Worm (Caenorhabditis elegans) whole organism, L4 larva: ENCODE results near the gene ser-7.

Source experiments
- D1046.2 ChIP-seq: fragments of 200-800 bp; sonication (Bioruptor generic); IDR thresholded peaks from 2 replicates; pipeline ENCODE4 v1.3.6; 2022; ENCODE audit warnings: missing genetic modification characterization, missing compliant biosample characterization
- F26F4.8 ChIP-seq: fragments of 200-800 bp; sonication (Bioruptor generic); conservative IDR thresholded peaks from 2 replicates; pipeline ENCODE4 v1.3.6; 2022; ENCODE audit warnings: missing genetic modification characterization, missing compliant biosample characterization
- T26A8.4 ChIP-seq: fragments of 200-800 bp; sonication (Bioruptor generic); IDR thresholded peaks from 2 replicates; pipeline ENCODE4 v1.3.6; 2022; ENCODE audit warnings: missing genetic modification characterization, missing compliant biosample characterization
- ZK337.2 ChIP-seq: fragments of 200-800 bp; sonication (Bioruptor generic); IDR thresholded peaks from 2 replicates; pipeline ENCODE4 v1.3.6; 2022; ENCODE audit warnings: missing genetic modification reagents, missing genetic modification characterization, missing compliant biosample characterization
- aha-1 ChIP-seq: fragments of 150-350 bp; peaks from one replicate; lab custom pipeline; 2014; ENCODE audit warnings: missing biosample characterization, missing genetic modification characterization
- ces-1 ChIP-seq: fragments of 150-350 bp; sonication (generic microtip); optimal IDR thresholded peaks from 4 replicates; lab custom pipeline; 2014; ENCODE audit warnings: missing biosample characterization, missing genetic modification reagents, missing genetic modification characterization
- ctbp-1 ChIP-seq: fragments of 200-800 bp; sonication (Bioruptor generic); IDR thresholded peaks from 2 replicates; pipeline ENCODE4 v1.3.6; 2022; ENCODE audit warnings: missing genetic modification reagents, missing genetic modification characterization, missing compliant biosample characterization
- daf-16 ChIP-seq, 3 experiments: sonication (generic microtip); optimal IDR thresholded peaks; 2 replicates each; lab custom pipeline; 2016 to 2017; ENCODE audit warnings: missing genetic modification characterization in 3 of 3, missing genetic modification reagents in 3 of 3, mild to moderate bottlenecking in 2 of 3, missing compliant biosample characterization in 2 of 3, missing biosample characterization in 1 of 3, moderate library complexity in 1 of 3
- daf-8 ChIP-seq: fragments of 200-800 bp; sonication (Bioruptor generic); IDR thresholded peaks from 2 replicates; pipeline ENCODE4 v1.3.6; 2022; ENCODE audit warnings: missing genetic modification characterization, missing compliant biosample characterization
- dmd-9 ChIP-seq: fragments of 200-800 bp; sonication (Bioruptor generic); IDR thresholded peaks from 2 replicates; pipeline ENCODE4 v1.3.6; 2022; ENCODE audit warnings: missing genetic modification reagents, missing genetic modification characterization, missing compliant biosample characterization
- dve-1 ChIP-seq: sonication (generic microtip); optimal IDR thresholded peaks from 2 replicates; lab custom pipeline; 2017; ENCODE audit warnings: antibody characterized with exemption, mild to moderate bottlenecking, missing genetic modification characterization, missing compliant biosample characterization; ENCODE audit not compliant: insufficient read depth
- egl-43 ChIP-seq: fragments of 200-800 bp; sonication (Bioruptor generic); IDR thresholded peaks from 2 replicates; pipeline ENCODE4 v1.3.6; 2022; ENCODE audit warnings: missing genetic modification reagents, missing genetic modification characterization, missing compliant biosample characterization
- hif-1 ChIP-seq, 2 experiments: sonication (generic microtip); optimal IDR thresholded peaks; 2 replicates each; lab custom pipeline; 2016 to 2017; ENCODE audit warnings: missing compliant biosample characterization in 2 of 2, missing genetic modification characterization in 2 of 2, missing genetic modification reagents in 2 of 2, missing genotype in 2 of 2, mild to moderate bottlenecking in 1 of 2
- hlh-30 ChIP-seq: sonication (generic microtip); optimal IDR thresholded peaks from 2 replicates; lab custom pipeline; 2017; ENCODE audit warnings: antibody characterized with exemption, mild to moderate bottlenecking, missing genetic modification characterization, missing compliant biosample characterization; ENCODE audit not compliant: insufficient read depth
- hmg-1.1 ChIP-seq: fragments of 200-800 bp; sonication (Bioruptor generic); IDR thresholded peaks from 2 replicates; pipeline ENCODE4 v1.3.6; 2022; ENCODE audit warnings: missing genetic modification reagents, missing genetic modification characterization, missing compliant biosample characterization
- jun-1 ChIP-seq: fragments of 150-350 bp; optimal IDR thresholded peaks from 2 replicates; lab custom pipeline; 2014; ENCODE audit warnings: missing biosample characterization, missing genetic modification reagents, missing genetic modification characterization
- lim-7 ChIP-seq: fragments of 200-800 bp; sonication (Bioruptor generic); IDR thresholded peaks from 2 replicates; pipeline ENCODE4 v1.3.6; 2022; ENCODE audit warnings: missing genetic modification characterization, missing compliant biosample characterization
- lin-1 ChIP-seq: fragments of 200-800 bp; sonication (Bioruptor generic); IDR thresholded peaks from 2 replicates; pipeline ENCODE4 v1.3.6; 2022; ENCODE audit warnings: missing genetic modification reagents, missing genetic modification characterization, missing compliant biosample characterization
- lin-13 ChIP-seq: fragments of 150-350 bp; optimal IDR thresholded peaks from 2 replicates; lab custom pipeline; 2014; ENCODE audit warnings: missing biosample characterization, missing genetic modification reagents, missing genetic modification characterization
- lin-15B ChIP-seq: fragments of 150-350 bp; sonication (generic microtip); optimal IDR thresholded peaks from 3 replicates; lab custom pipeline; 2014; ENCODE audit warnings: missing biosample characterization, missing genetic modification characterization
- lin-29 ChIP-seq: fragments of 200-800 bp; sonication (Bioruptor generic); IDR thresholded peaks from 2 replicates; pipeline ENCODE4 v1.3.6; 2022; ENCODE audit warnings: missing genetic modification reagents, missing genetic modification characterization, missing compliant biosample characterization
- lir-3 ChIP-seq: sonication (generic microtip); optimal IDR thresholded peaks from 2 replicates; lab custom pipeline; 2016; ENCODE audit warnings: mild to moderate bottlenecking, missing genetic modification characterization, missing compliant biosample characterization
- madf-9 ChIP-seq: fragments of 200-800 bp; sonication (Bioruptor generic); conservative IDR thresholded peaks from 2 replicates; pipeline ENCODE4 v1.3.6; 2022; ENCODE audit warnings: missing genetic modification reagents, missing genetic modification characterization, missing compliant biosample characterization
- mep-1 ChIP-seq: fragments of 150-350 bp; sonication (generic microtip); optimal IDR thresholded peaks from 3 replicates; lab custom pipeline; 2014; ENCODE audit warnings: missing biosample characterization, missing genetic modification characterization
- mxl-2 ChIP-seq: fragments of 200-800 bp; sonication (Bioruptor generic); conservative IDR thresholded peaks from 2 replicates; pipeline ENCODE4 v1.3.6; 2022; ENCODE audit warnings: missing genetic modification reagents, missing genetic modification characterization, missing compliant biosample characterization
- nhr-11 ChIP-seq: fragments of 150-350 bp; optimal IDR thresholded peaks from 2 replicates; lab custom pipeline; 2014; ENCODE audit warnings: missing biosample characterization, missing genetic modification characterization
- nhr-111 ChIP-seq: fragments of 200-800 bp; sonication (Bioruptor generic); optimal IDR thresholded peaks from 2 replicates; lab custom pipeline; 2018; ENCODE audit warnings: mild to moderate bottlenecking, missing genetic modification characterization, missing compliant biosample characterization
- nhr-237 ChIP-seq: sonication (generic microtip); optimal IDR thresholded peaks from 2 replicates; lab custom pipeline; 2017; ENCODE audit warnings: missing biosample characterization, missing genetic modification characterization
- nhr-25 ChIP-seq: sonication (generic microtip); optimal IDR thresholded peaks from 2 replicates; lab custom pipeline; 2017; ENCODE audit warnings: missing genetic modification characterization, mild to moderate bottlenecking, missing compliant biosample characterization, antibody characterized with exemption, moderate library complexity, borderline replicate concordance; ENCODE audit not compliant: insufficient read depth
- nhr-28 ChIP-seq: fragments of 150-350 bp; optimal IDR thresholded peaks from 2 replicates; lab custom pipeline; 2014; ENCODE audit warnings: missing biosample characterization, missing genetic modification characterization
- nhr-42 ChIP-seq: fragments of 200-800 bp; sonication (Bioruptor generic); IDR thresholded peaks from 2 replicates; pipeline ENCODE4 v1.3.6; 2022; ENCODE audit warnings: missing genetic modification characterization, missing compliant biosample characterization
- nhr-6 ChIP-seq: fragments of 150-350 bp; optimal IDR thresholded peaks from 2 replicates; lab custom pipeline; 2014; ENCODE audit warnings: missing biosample characterization, missing genetic modification characterization
- nhr-76 ChIP-seq: fragments of 150-350 bp; optimal IDR thresholded peaks from 2 replicates; lab custom pipeline; 2014; ENCODE audit warnings: missing biosample characterization, missing genetic modification characterization
- php-3 ChIP-seq: fragments of 200-800 bp; sonication (Bioruptor generic); IDR thresholded peaks from 2 replicates; pipeline ENCODE4 v1.3.6; 2022; ENCODE audit warnings: missing genetic modification reagents, missing genetic modification characterization, missing compliant biosample characterization
- rbr-2 ChIP-seq: sonication (generic microtip); optimal IDR thresholded peaks from 2 replicates; lab custom pipeline; 2016; ENCODE audit warnings: missing genotype, missing genetic modification characterization, missing compliant biosample characterization
- skn-1 ChIP-seq: fragments of 150-350 bp; optimal IDR thresholded peaks from 2 replicates; lab custom pipeline; 2014; ENCODE audit warnings: missing biosample characterization, missing genetic modification characterization
- snpc-1.2 ChIP-seq: fragments of 200-800 bp; sonication (Bioruptor generic); IDR thresholded peaks from 2 replicates; pipeline ENCODE4 v1.3.6; 2022; ENCODE audit warnings: missing genetic modification reagents, missing genetic modification characterization, missing compliant biosample characterization
- unc-39 ChIP-seq: sonication (generic microtip); optimal IDR thresholded peaks from 2 replicates; lab custom pipeline; 2017; ENCODE audit warnings: missing biosample characterization, missing genetic modification characterization
- unc-62 ChIP-seq, 3 experiments: fragments of 150-350 bp in 1 of 3; sonication (generic microtip); optimal IDR thresholded peaks in 2 of 3; peaks in 1 of 3; 1 replicate in 1 of 3; 2 replicates in 2 of 3; lab custom pipeline; 2014 to 2017; ENCODE audit warnings: missing biosample characterization in 3 of 3, missing genetic modification characterization in 3 of 3, missing genetic modification reagents in 3 of 3, missing genotype in 1 of 3
- zag-1 ChIP-seq: fragments of 150-350 bp; optimal IDR thresholded peaks from 2 replicates; lab custom pipeline; 2014; ENCODE audit warnings: missing biosample characterization, missing genetic modification characterization
- zfp-2 ChIP-seq: sonication (generic microtip); optimal IDR thresholded peaks from 2 replicates; lab custom pipeline; 2016; ENCODE audit warnings: mild to moderate bottlenecking, missing genetic modification characterization, missing compliant biosample characterization
- zip-11 ChIP-seq: fragments of 200-800 bp; sonication (Bioruptor generic); IDR thresholded peaks from 2 replicates; pipeline ENCODE4 v1.3.6; 2022; ENCODE audit warnings: missing genetic modification characterization, missing compliant biosample characterization

Gene ser-7

DNA sequence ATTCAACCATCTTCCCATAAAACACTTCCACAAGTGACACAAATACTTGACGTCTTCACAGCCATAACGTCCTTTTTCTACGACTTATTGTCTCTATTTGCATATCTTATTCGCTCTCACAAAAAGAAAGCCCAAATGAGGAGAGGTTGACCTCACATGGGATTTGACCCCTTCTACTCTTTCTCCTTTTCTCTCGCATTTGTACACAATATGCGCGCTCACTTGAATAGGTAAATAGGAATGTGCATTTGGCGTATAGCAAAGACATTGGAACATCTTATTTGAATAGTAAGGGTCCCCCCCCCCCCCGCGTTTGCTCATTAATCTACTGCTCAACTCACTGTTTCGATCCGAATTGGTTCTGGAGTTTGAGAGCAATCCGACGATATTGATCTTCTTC lies 27.3 kb downstream of the ser-7 start:
- TF ChIP-seq nhr-25 (tag; lab: Kevin White, UChicago), result no peak
- peak in 1 of 2 experiments; percentile 92 for TF ChIP-seq unc-62 (GFP tag; optimal IDR thresholded peaks at IDR 0.05 in 1 of 2; lab: Kevin White, UChicago)
- TF ChIP-seq unc-62 (tag; optimal IDR thresholded peaks at IDR 0.05; lab: Kevin White, UChicago), result no peak

DNA sequence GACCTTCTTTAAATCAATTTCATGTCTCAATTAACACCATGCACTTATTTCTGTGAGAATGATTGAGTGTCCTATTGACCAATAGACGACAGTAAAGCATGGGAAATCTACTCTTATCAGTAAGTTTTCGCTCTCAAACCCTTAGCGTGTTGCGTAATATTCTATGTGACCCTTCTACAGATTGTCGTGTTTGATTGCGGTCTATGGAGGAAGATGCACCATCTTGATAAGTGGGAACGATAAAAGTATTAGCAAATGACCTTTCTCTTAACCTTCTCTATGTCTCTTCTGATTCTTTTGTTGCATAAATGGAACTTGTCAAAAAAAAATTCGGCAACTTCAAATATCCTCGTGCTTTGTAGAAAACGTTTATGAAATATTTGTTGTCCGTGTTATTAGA lies 30.5 kb downstream of the ser-7 start:
- TF ChIP-seq hlh-30 (tag; lab: Kevin White, UChicago) (peak; percentile 10), F26F4.8 (GFP tag; lab: Robert Waterston, UW) (no peak), lin-29 (no peak), dve-1 (tag; lab: Kevin White, UChicago) (peak; percentile 61), daf-16 (GFP tag; optimal IDR thresholded peaks at IDR 0.05; lab: Kevin White, UChicago) (no peak), daf-16 (tag; optimal IDR thresholded peaks at IDR 0.05; lab: Kevin White, UChicago) (peak; percentile 72), madf-9 (no peak), mep-1 (tag; lab: Kevin White, UChicago) (peak; percentile 36), rbr-2 (tag; lab: Kevin White, UChicago) (no peak)

DNA sequence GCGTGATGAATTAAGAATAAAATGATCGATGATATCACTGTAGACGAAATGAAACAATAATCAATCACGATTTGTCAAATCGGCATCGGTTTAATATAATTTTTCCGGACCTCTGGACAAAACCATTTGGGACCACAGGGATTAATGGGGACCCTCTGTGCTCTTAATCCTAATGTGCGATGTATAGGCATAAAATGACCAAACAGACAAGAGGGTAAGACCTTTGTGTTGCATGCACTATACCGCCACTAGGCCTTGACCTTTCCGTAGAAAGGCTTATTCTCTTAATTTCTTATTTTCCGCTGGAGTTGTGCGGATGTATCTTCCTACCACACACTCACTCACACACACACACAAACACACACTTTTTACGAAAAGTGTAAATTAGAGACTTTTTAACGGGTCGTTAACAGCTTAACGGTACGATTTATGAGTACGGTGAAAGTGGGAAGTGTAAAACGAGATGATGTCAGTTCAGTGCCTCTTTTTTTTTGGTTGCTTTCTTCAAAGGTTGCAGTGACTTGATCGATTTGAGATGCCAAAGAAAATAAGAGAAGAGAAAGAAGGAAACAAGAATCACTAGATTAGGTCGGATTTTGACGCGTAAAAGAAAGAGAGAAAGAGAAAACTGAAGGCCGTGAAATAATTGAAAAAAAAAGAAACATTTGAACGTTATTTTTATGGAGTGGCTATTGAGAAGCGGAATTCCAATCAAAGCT lies 31.6 kb downstream of the ser-7 start:
- no peak for TF ChIP-seq unc-39
- TF ChIP-seq skn-1 (tag; lab: Kevin White, UChicago), result no peak
- TF ChIP-seq lin-1 (GFP tag; lab: Robert Waterston, UW), result no peak
- TF ChIP-seq lim-7 (GFP tag; lab: Robert Waterston, UW), result no peak
- no peak for TF ChIP-seq egl-43 (GFP tag; lab: Robert Waterston, UW)
- peak; percentile 14 for TF ChIP-seq nhr-28 (tag; lab: Kevin White, UChicago)
- no peak for TF ChIP-seq dmd-9 (GFP tag; lab: Robert Waterston, UW)
- TF ChIP-seq daf-8 (GFP tag; lab: Robert Waterston, UW), result no peak

DNA sequence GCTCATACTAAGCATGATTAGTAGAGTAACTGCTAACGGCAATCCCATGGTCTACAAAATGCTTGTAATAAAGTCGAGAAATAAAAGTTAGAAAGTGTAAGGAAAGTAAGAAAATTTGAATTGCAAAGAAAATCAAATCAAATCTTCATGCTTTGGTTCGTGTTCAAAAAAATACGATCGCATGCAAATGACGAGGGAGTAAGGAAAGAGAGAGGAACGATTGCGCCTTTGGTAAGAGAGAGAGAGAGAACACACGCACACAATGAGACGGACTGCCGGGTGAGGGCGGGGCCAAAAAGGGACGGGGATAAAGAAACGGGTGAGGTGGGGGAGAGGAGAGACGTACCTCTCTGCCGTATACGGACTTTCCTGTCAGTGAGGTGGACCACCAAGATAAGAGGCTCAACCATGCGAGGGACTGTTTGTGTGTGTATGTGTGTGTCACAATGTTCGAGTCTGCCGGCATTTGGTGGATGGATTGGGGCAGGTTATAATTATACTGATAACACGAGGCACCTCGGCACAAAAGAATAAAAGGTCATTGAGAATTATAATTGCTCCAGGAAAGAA lies 32.5 kb downstream of the ser-7 start, which contains the start of gene igcm-3:
Gene igcm-3, minus strand, starts transcription at position 51 of the 570 bp plus-strand sequence.
- TF ChIP-seq T26A8.4 (no peak), mep-1 (tag; lab: Kevin White, UChicago) (peak; percentile 4), aha-1 (tag; lab: Kevin White, UChicago) (peak; percentile 96), lin-15B (no peak), D1046.2 (GFP tag; lab: Robert Waterston, UW) (no peak), nhr-76 (tag; lab: Kevin White, UChicago) (no peak), hlh-30 (tag; lab: Kevin White, UChicago) (no peak), nhr-6 (tag; lab: Kevin White, UChicago) (no peak), hmg-1.1 (GFP tag; lab: Robert Waterston, UW) (no peak), zfp-2 (no peak), nhr-42 (GFP tag; lab: Robert Waterston, UW) (no peak), unc-39 (no peak), nhr-111 (no peak), php-3 (GFP tag; lab: Robert Waterston, UW) (no peak), daf-8 (GFP tag; lab: Robert Waterston, UW) (no peak), hif-1 (tag; optimal IDR thresholded peaks at IDR 0.05; lab: Kevin White, UChicago) (no peak), lir-3 (tag; lab: Kevin White, UChicago) (no peak), lin-13 (GFP tag; lab: Kevin White, UChicago) (no peak), ZK337.2 (0 out of 2 replicates have a peak, but pooled peaks have one; percentile 26), nhr-237 (tag; lab: Kevin White, UChicago) (no peak), dve-1 (tag; lab: Kevin White, UChicago) (no peak), skn-1 (tag; lab: Kevin White, UChicago) (no peak), ces-1 (GFP tag; lab: Kevin White, UChicago) (no peak), zag-1 (tag; lab: Kevin White, UChicago) (no peak), jun-1 (tag; lab: Kevin White, UChicago) (no peak), daf-16 (GFP tag; optimal IDR thresholded peaks at IDR 0.05; lab: Kevin White, UChicago) (no peak), daf-16 (tag; optimal IDR thresholded peaks at IDR 0.05; lab: Kevin White, UChicago) (no peak), snpc-1.2 (GFP tag; lab: Robert Waterston, UW) (no peak), ctbp-1 (GFP tag; lab: Robert Waterston, UW) (no peak), zip-11 (no peak), nhr-11 (tag; lab: Kevin White, UChicago) (no peak), mxl-2 (GFP tag; lab: Robert Waterston, UW) (no peak)
